Worm (Caenorhabditis elegans) whole organism, early embryonic: ENCODE data around the gene hil-1.

Source experiments
- ama-1 ChIP-seq: fragments of 150-350 bp; optimal IDR thresholded peaks from 2 replicates; lab custom pipeline; 2014
- ceh-13 ChIP-seq: fragments of 200-800 bp; sonication (Bioruptor generic); optimal IDR thresholded peaks from 2 replicates; lab custom pipeline; 2018; ENCODE audit warnings: mild to moderate bottlenecking, missing genetic modification characterization, missing compliant biosample characterization
- ceh-36 ChIP-seq: sonication (generic microtip); optimal IDR thresholded peaks from 2 replicates; lab custom pipeline; 2016; ENCODE audit warnings: missing genetic modification characterization, inconsistent platforms, missing compliant biosample characterization
- ets-7 ChIP-seq: sonication (generic microtip); optimal IDR thresholded peaks from 2 replicates; lab custom pipeline; 2016; ENCODE audit warnings: missing genotype, missing genetic modification characterization, missing compliant biosample characterization
- flt-1 ChIP-seq: fragments of 200-800 bp; sonication (Bioruptor generic); IDR thresholded peaks from 2 replicates; pipeline ENCODE4 v1.3.6; 2022; ENCODE audit warnings: missing genetic modification characterization, missing compliant biosample characterization
- hmg-4 ChIP-seq: fragments of 200-800 bp; sonication (Bioruptor generic); optimal IDR thresholded peaks from 2 replicates; lab custom pipeline; 2018; ENCODE audit warnings: mild to moderate bottlenecking, missing genetic modification characterization, missing compliant biosample characterization
- pes-1 ChIP-seq: fragments of 200-800 bp; sonication (Bioruptor generic); IDR thresholded peaks from 2 replicates; pipeline ENCODE4 v1.3.6; 2022; ENCODE audit warnings: missing genetic modification reagents, missing genetic modification characterization, missing compliant biosample characterization
- scrt-1 ChIP-seq: fragments of 200-800 bp; sonication (Bioruptor generic); IDR thresholded peaks from 2 replicates; pipeline ENCODE4 v1.3.6; 2022; ENCODE audit warnings: missing genetic modification characterization, missing compliant biosample characterization
- tbx-11 ChIP-seq: fragments of 200-800 bp; sonication (Bioruptor generic); IDR thresholded peaks from 2 replicates; pipeline ENCODE4 v1.3.6; 2022; ENCODE audit warnings: missing genetic modification characterization, missing compliant biosample characterization
- tbx-37 ChIP-seq: fragments of 200-800 bp; sonication (Bioruptor generic); conservative IDR thresholded peaks from 2 replicates; pipeline ENCODE4 v1.3.6; 2022; ENCODE audit warnings: missing genetic modification reagents, missing genetic modification characterization, missing compliant biosample characterization
- tra-4 ChIP-seq: sonication (generic microtip); optimal IDR thresholded peaks from 2 replicates; lab custom pipeline; 2017; ENCODE audit warnings: missing genetic modification characterization, missing compliant biosample characterization

ce11 chrV:14910758-14911157 is 38.8 kb upstream of the hil-1 start:
- TF ChIP-seq tbx-11 (GFP tag; lab: Robert Waterston, UW): no peak
- no peak for TF ChIP-seq pes-1 (GFP tag; lab: Robert Waterston, UW)
- TF ChIP-seq ceh-36 (tag; lab: Kevin White, UChicago): no peak
- no peak for TF ChIP-seq ama-1 (lab: Kevin White, UChicago)
- TF ChIP-seq flt-1 (GFP tag; lab: Robert Waterston, UW): no peak
- TF ChIP-seq ets-7: no peak
- no peak for TF ChIP-seq tra-4 (tag; lab: Kevin White, UChicago)
- no peak for TF ChIP-seq ceh-13 (GFP tag; lab: Kevin White, UChicago)
- TF ChIP-seq scrt-1 (GFP tag; lab: Robert Waterston, UW): no peak
- TF ChIP-seq hmg-4: no peak
- no peak for TF ChIP-seq tbx-37 (GFP tag; lab: Robert Waterston, UW)
